Worm (Caenorhabditis elegans) whole organism, mixed stage, embryonic: ENCODE measurements around the gene K03B8.4.

Experiments used
- bed-3 ChIP-seq: fragments of 200-800 bp; sonication (Bioruptor generic); optimal IDR thresholded peaks from 3 replicates; lab custom pipeline; 2018; ENCODE audit warnings: mild to moderate bottlenecking, missing genetic modification characterization, moderate library complexity, missing compliant biosample characterization
- elt-1 ChIP-seq: sonication (generic microtip); optimal IDR thresholded peaks from 2 replicates; lab custom pipeline; 2017; ENCODE audit warnings: missing genetic modification characterization, mild to moderate bottlenecking, missing compliant biosample characterization, antibody characterized with exemption, moderate library complexity, borderline replicate concordance; ENCODE audit not compliant: insufficient read depth
- elt-3 ChIP-seq: fragments of 150-350 bp; optimal IDR thresholded peaks from 2 replicates; lab custom pipeline; 2014; ENCODE audit warnings: missing biosample characterization, missing genetic modification characterization
- pha-4 ChIP-seq: fragments of 150-350 bp; optimal IDR thresholded peaks from 2 replicates; lab custom pipeline; 2018; ENCODE audit warnings: missing biosample characterization, missing genetic modification reagents, missing genetic modification characterization
- sem-2 ChIP-seq: fragments of 200-800 bp; sonication (Bioruptor generic); optimal IDR thresholded peaks from 2 replicates; lab custom pipeline; 2018; ENCODE audit warnings: mild to moderate bottlenecking, missing genetic modification characterization, missing compliant biosample characterization
- unc-62 ChIP-seq: fragments of 150-350 bp; optimal IDR thresholded peaks from 2 replicates; lab custom pipeline; 2014; ENCODE audit warnings: missing biosample characterization, missing genetic modification reagents, missing genetic modification characterization

DNA sequence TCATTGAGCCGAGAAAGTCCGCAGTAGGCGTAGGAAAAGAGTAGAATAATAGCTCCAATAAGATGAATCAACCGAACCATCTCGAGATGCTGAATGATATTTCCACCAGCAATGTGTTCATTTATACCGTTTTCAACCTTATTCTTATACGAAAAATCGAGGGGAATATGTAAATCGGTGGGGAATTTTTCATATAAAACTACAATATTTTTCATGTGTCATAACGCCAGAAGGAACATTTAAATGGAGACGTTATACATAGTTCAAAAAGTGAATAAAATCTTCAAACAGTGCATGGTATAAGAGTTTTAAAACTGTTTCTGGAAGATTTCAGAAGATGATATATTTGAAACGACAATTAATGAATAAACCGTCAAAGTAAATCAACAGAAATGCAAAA is 7.7 kb upstream of the K03B8.4 start, which contains the start of gene nas-19:
- no peak for TF ChIP-seq pha-4 (tag; lab: Kevin White, UChicago)
- TF ChIP-seq unc-62 (GFP tag; lab: Kevin White, UChicago): no peak
- TF ChIP-seq elt-3 (tag; lab: Kevin White, UChicago): no peak
- no peak for TF ChIP-seq elt-1
- no peak for TF ChIP-seq bed-3 (GFP tag; lab: Kevin White, UChicago)
- TF ChIP-seq sem-2 (GFP tag; lab: Kevin White, UChicago): no peak
